Worm (Caenorhabditis elegans) whole organism, L4 larva: ENCODE measurements around the gene B0228.6.

Source experiments
- F37D6.2 ChIP-seq: sonication (generic microtip); optimal IDR thresholded peaks from 2 replicates; lab custom pipeline; 2016; ENCODE audit warnings: mild to moderate bottlenecking, missing genetic modification characterization, missing compliant biosample characterization
- F44E2.7 ChIP-seq: fragments of 200-800 bp; sonication (Bioruptor generic); IDR thresholded peaks from 2 replicates; pipeline ENCODE4 v2.1.2; 2022; ENCODE audit warnings: missing genetic modification characterization, missing compliant biosample characterization
- F49E8.2 ChIP-seq: sonication (generic microtip); optimal IDR thresholded peaks from 2 replicates; lab custom pipeline; 2016; ENCODE audit warnings: missing compliant biosample characterization, mild to moderate bottlenecking, missing genetic modification characterization, borderline replicate concordance
- R02D3.7 ChIP-seq: fragments of 150-350 bp; sonication (generic microtip); optimal IDR thresholded peaks from 3 replicates; lab custom pipeline; 2014; ENCODE audit warnings: missing biosample characterization, missing genetic modification characterization
- aha-1 ChIP-seq: fragments of 150-350 bp; peaks from one replicate; lab custom pipeline; 2014; ENCODE audit warnings: missing biosample characterization, missing genetic modification characterization
- ama-1 ChIP-seq: fragments of 150-350 bp; optimal IDR thresholded peaks from 2 replicates; lab custom pipeline; 2014; ENCODE audit warnings: inconsistent platforms, mixed read lengths
- attf-4 ChIP-seq: sonication (generic microtip); optimal IDR thresholded peaks from 3 replicates; lab custom pipeline; 2017; ENCODE audit warnings: missing biosample characterization, missing genetic modification characterization
- ceh-20 ChIP-seq: fragments of 200-800 bp; sonication (Bioruptor generic); IDR thresholded peaks from 2 replicates; pipeline ENCODE4 v1.3.6; 2022; ENCODE audit warnings: missing genetic modification reagents, missing genetic modification characterization, missing compliant biosample characterization
- ceh-28 ChIP-seq: fragments of 150-350 bp; optimal IDR thresholded peaks from 2 replicates; lab custom pipeline; 2014; ENCODE audit warnings: missing biosample characterization, missing genetic modification reagents, missing genetic modification characterization
- ces-1 ChIP-seq: fragments of 150-350 bp; sonication (generic microtip); optimal IDR thresholded peaks from 4 replicates; lab custom pipeline; 2014; ENCODE audit warnings: missing biosample characterization, missing genetic modification reagents, missing genetic modification characterization
- cey-2 ChIP-seq: sonication (generic microtip); optimal IDR thresholded peaks from 3 replicates; lab custom pipeline; 2017; ENCODE audit warnings: missing genetic modification characterization, mild to moderate bottlenecking, missing compliant biosample characterization, antibody characterized with exemption, borderline replicate concordance; ENCODE audit not compliant: insufficient read depth
- ctbp-1 ChIP-seq: fragments of 200-800 bp; sonication (Bioruptor generic); IDR thresholded peaks from 2 replicates; pipeline ENCODE4 v1.3.6; 2022; ENCODE audit warnings: missing genetic modification reagents, missing genetic modification characterization, missing compliant biosample characterization
- daf-19 ChIP-seq: fragments of 200-800 bp; sonication (Bioruptor generic); conservative IDR thresholded peaks from 2 replicates; pipeline ENCODE4 v1.3.6; 2022; ENCODE audit warnings: missing genetic modification characterization, missing compliant biosample characterization
- dmd-6 ChIP-seq: fragments of 200-800 bp; sonication (Bioruptor generic); IDR thresholded peaks from 2 replicates; pipeline ENCODE4 v1.3.6; 2022; ENCODE audit warnings: missing genetic modification reagents, missing genetic modification characterization, missing compliant biosample characterization
- egl-43 ChIP-seq: fragments of 200-800 bp; sonication (Bioruptor generic); IDR thresholded peaks from 2 replicates; pipeline ENCODE4 v1.3.6; 2022; ENCODE audit warnings: missing genetic modification reagents, missing genetic modification characterization, missing compliant biosample characterization
- fkh-10 ChIP-seq: fragments of 150-350 bp; optimal IDR thresholded peaks from 2 replicates; lab custom pipeline; 2014; ENCODE audit warnings: missing biosample characterization, missing genetic modification reagents, missing genetic modification characterization
- hif-1 ChIP-seq, 2 experiments: sonication (generic microtip); optimal IDR thresholded peaks; 2 replicates each; lab custom pipeline; 2016 to 2017; ENCODE audit warnings: missing compliant biosample characterization in 2 of 2, missing genetic modification characterization in 2 of 2, missing genetic modification reagents in 2 of 2, missing genotype in 2 of 2, mild to moderate bottlenecking in 1 of 2
- hlh-11 ChIP-seq: fragments of 200-800 bp; sonication (Bioruptor generic); optimal IDR thresholded peaks from 2 replicates; lab custom pipeline; 2018; ENCODE audit warnings: mild to moderate bottlenecking, missing genetic modification characterization, missing compliant biosample characterization
- hlh-30 ChIP-seq: sonication (generic microtip); optimal IDR thresholded peaks from 2 replicates; lab custom pipeline; 2017; ENCODE audit warnings: antibody characterized with exemption, mild to moderate bottlenecking, missing genetic modification characterization, missing compliant biosample characterization; ENCODE audit not compliant: insufficient read depth
- lsy-2 ChIP-seq, 2 experiments: fragments of 150-350 bp in 1 of 2; sonication (generic microtip) in 1 of 2; optimal IDR thresholded peaks; 2 replicates each; lab custom pipeline; 2014 to 2017; ENCODE audit warnings: missing biosample characterization in 2 of 2, missing genetic modification characterization in 2 of 2
- mdl-1 ChIP-seq, 2 experiments: fragments of 150-350 bp in 1 of 2; sonication (generic microtip) in 1 of 2; optimal IDR thresholded peaks; 2 replicates each; lab custom pipeline; 2014 to 2017; ENCODE audit warnings: missing biosample characterization in 2 of 2, missing genetic modification characterization in 2 of 2
- mxl-3 ChIP-seq: fragments of 200-800 bp; sonication (Bioruptor generic); optimal IDR thresholded peaks from 2 replicates; lab custom pipeline; 2018; ENCODE audit warnings: mild to moderate bottlenecking, missing genetic modification characterization, missing compliant biosample characterization
- nhr-111 ChIP-seq: fragments of 200-800 bp; sonication (Bioruptor generic); optimal IDR thresholded peaks from 2 replicates; lab custom pipeline; 2018; ENCODE audit warnings: mild to moderate bottlenecking, missing genetic modification characterization, missing compliant biosample characterization
- nhr-28 ChIP-seq: fragments of 150-350 bp; optimal IDR thresholded peaks from 2 replicates; lab custom pipeline; 2014; ENCODE audit warnings: missing biosample characterization, missing genetic modification characterization
- nhr-41 ChIP-seq: fragments of 200-800 bp; sonication (Bioruptor generic); IDR thresholded peaks from 2 replicates; pipeline ENCODE4 v1.3.6; 2022; ENCODE audit warnings: missing genetic modification reagents, missing genetic modification characterization, missing compliant biosample characterization
- nhr-42 ChIP-seq: fragments of 200-800 bp; sonication (Bioruptor generic); IDR thresholded peaks from 2 replicates; pipeline ENCODE4 v1.3.6; 2022; ENCODE audit warnings: missing genetic modification characterization, missing compliant biosample characterization
- nhr-77 ChIP-seq: fragments of 150-350 bp; optimal IDR thresholded peaks from 2 replicates; lab custom pipeline; 2014; ENCODE audit warnings: missing biosample characterization, missing genetic modification characterization
- pha-4 ChIP-seq, 2 experiments: fragments of 150-350 bp in 1 of 2; fragments of 200-800 bp in 1 of 2; sonication (Bioruptor generic) in 1 of 2; IDR thresholded peaks in 1 of 2; optimal IDR thresholded peaks in 1 of 2; 2 replicates each; pipeline versions ENCODE4 v1.3.6 to Lab custom; 2014 to 2022; ENCODE audit warnings: missing genetic modification characterization in 2 of 2, missing genetic modification reagents in 2 of 2, missing biosample characterization in 1 of 2, missing compliant biosample characterization in 1 of 2
- rbr-2 ChIP-seq: sonication (generic microtip); optimal IDR thresholded peaks from 2 replicates; lab custom pipeline; 2016; ENCODE audit warnings: missing genotype, missing genetic modification characterization, missing compliant biosample characterization
- saeg-2 ChIP-seq: fragments of 200-800 bp; sonication (Bioruptor generic); IDR thresholded peaks from 2 replicates; pipeline ENCODE4 v1.3.6; 2022; ENCODE audit warnings: missing genetic modification reagents, missing genetic modification characterization, missing compliant biosample characterization
- sdz-12 ChIP-seq: fragments of 200-800 bp; sonication (Bioruptor generic); optimal IDR thresholded peaks from 2 replicates; lab custom pipeline; 2018; ENCODE audit warnings: mild to moderate bottlenecking, missing genetic modification characterization, missing compliant biosample characterization
- set-16 ChIP-seq: fragments of 200-800 bp; sonication (Bioruptor generic); IDR thresholded peaks from 2 replicates; pipeline ENCODE4 v1.3.6; 2022; ENCODE audit warnings: missing genetic modification reagents, missing genetic modification characterization, missing compliant biosample characterization
- spr-3 ChIP-seq: fragments of 200-800 bp; sonication (Bioruptor generic); optimal IDR thresholded peaks from 2 replicates; lab custom pipeline; 2018; ENCODE audit warnings: mild to moderate bottlenecking, missing genetic modification characterization, missing compliant biosample characterization
- tag-97 ChIP-seq: fragments of 200-800 bp; sonication (Bioruptor generic); IDR thresholded peaks from 2 replicates; pipeline ENCODE4 v1.3.6; 2022; ENCODE audit warnings: missing genetic modification characterization, missing compliant biosample characterization
- unc-130 ChIP-seq: sonication (generic microtip); optimal IDR thresholded peaks from 2 replicates; lab custom pipeline; 2016; ENCODE audit warnings: missing genetic modification reagents, missing genetic modification characterization, missing compliant biosample characterization
- unc-62 ChIP-seq, 3 experiments: fragments of 150-350 bp in 1 of 3; sonication (generic microtip); optimal IDR thresholded peaks in 2 of 3; peaks in 1 of 3; 1 replicate in 1 of 3; 2 replicates in 2 of 3; lab custom pipeline; 2014 to 2017; ENCODE audit warnings: missing biosample characterization in 3 of 3, missing genetic modification characterization in 3 of 3, missing genetic modification reagents in 3 of 3, missing genotype in 1 of 3
- vab-7 ChIP-seq: fragments of 200-800 bp; sonication (Bioruptor generic); IDR thresholded peaks from 2 replicates; pipeline ENCODE4 v1.3.6; 2022; ENCODE audit warnings: missing genetic modification reagents, missing genetic modification characterization, missing compliant biosample characterization
- zag-1 ChIP-seq: fragments of 150-350 bp; optimal IDR thresholded peaks from 2 replicates; lab custom pipeline; 2014; ENCODE audit warnings: missing biosample characterization, missing genetic modification characterization
- zfp-2 ChIP-seq: sonication (generic microtip); optimal IDR thresholded peaks from 2 replicates; lab custom pipeline; 2016; ENCODE audit warnings: mild to moderate bottlenecking, missing genetic modification characterization, missing compliant biosample characterization
- ztf-11 ChIP-seq: fragments of 150-350 bp; optimal IDR thresholded peaks from 2 replicates; lab custom pipeline; 2014; ENCODE audit warnings: missing biosample characterization, missing genetic modification characterization

The B0228.6 gene

ce11 chrII:7719039-7719438 lies 35.9 kb downstream of the B0228.6 start:
- TF ChIP-seq nhr-28 (tag; lab: Kevin White, UChicago) (no peak), fkh-10 (GFP tag; lab: Kevin White, UChicago) (peak; percentile 62), unc-62 (GFP tag; optimal IDR thresholded peaks at IDR 0.05 in 1 of 2; lab: Kevin White, UChicago) (peak in 1 of 2 experiments; percentile 96), unc-62 (tag; optimal IDR thresholded peaks at IDR 0.05; lab: Kevin White, UChicago) (no peak)
- TF ChIP-seq, all 104 proteins: peak for 2

ce11 chrII:7718491-7718890 lies 36.5 kb downstream of the B0228.6 start, which contains the start of gene cpna-5:
cpna-5 (minus strand) TSS chrII:7718591.
- TF ChIP-seq zfp-2 (tag; lab: Kevin White, UChicago) (no peak), attf-4 (tag; lab: Kevin White, UChicago) (no peak), cey-2 (tag; lab: Kevin White, UChicago) (no peak), egl-43 (GFP tag; lab: Robert Waterston, UW) (no peak), nhr-111 (GFP tag; lab: Kevin White, UChicago) (no peak), ceh-28 (no peak), sdz-12 (GFP tag; lab: Kevin White, UChicago) (no peak), R02D3.7 (tag; lab: Kevin White, UChicago) (no peak), daf-19 (no peak), ama-1 (no peak), nhr-42 (GFP tag; lab: Robert Waterston, UW) (no peak), pha-4 (GFP tag; IDR thresholded peaks at IDR 0.05; lab: Robert Waterston, UW) (no peak), pha-4 (tag; optimal IDR thresholded peaks at IDR 0.05; lab: Kevin White, UChicago) (no peak), F44E2.7 (no peak), set-16 (GFP tag; lab: Robert Waterston, UW) (no peak), ztf-11 (tag; lab: Kevin White, UChicago) (no peak), F49E8.2 (tag; lab: Kevin White, UChicago) (no peak)

ce11 chrII:7716112-7716511 lies 38.9 kb downstream of the B0228.6 start:
- peak; percentile 82 for TF ChIP-seq fkh-10 (GFP tag; lab: Kevin White, UChicago)
- TF ChIP-seq ces-1 (GFP tag; lab: Kevin White, UChicago), result peak; percentile 42
- no peak for TF ChIP-seq nhr-41 (GFP tag; lab: Robert Waterston, UW)
- TF ChIP-seq tag-97 (GFP tag; lab: Robert Waterston, UW), result no peak
- TF ChIP-seq unc-62 (GFP tag; optimal IDR thresholded peaks at IDR 0.05 in 1 of 2; lab: Kevin White, UChicago), result peak in 1 of 2 experiments; percentile 87
- TF ChIP-seq unc-62 (tag; optimal IDR thresholded peaks at IDR 0.05; lab: Kevin White, UChicago), result no peak
- no peak for TF ChIP-seq hlh-11 (tag; lab: Kevin White, UChicago)
- peak; percentile 5 for TF ChIP-seq F37D6.2 (tag; lab: Kevin White, UChicago)
- TF ChIP-seq mxl-3 (GFP tag; lab: Kevin White, UChicago), result no peak
- 0 out of 2 replicates have a peak, but pooled peaks have one; percentile 48 for TF ChIP-seq ctbp-1
- TF ChIP-seq aha-1 (tag; lab: Kevin White, UChicago), result peak; percentile 86

ce11 chrII:7714614-7715186 lies 40.3 kb downstream of the B0228.6 start:
- no peak for TF ChIP-seq hif-1 (tag; optimal IDR thresholded peaks at IDR 0.05; lab: Kevin White, UChicago)
- TF ChIP-seq zfp-2 (tag; lab: Kevin White, UChicago), result no peak
- TF ChIP-seq tag-97 (GFP tag; lab: Robert Waterston, UW), result no peak
- TF ChIP-seq dmd-6, result peak; percentile 30; the same call in 1 of the 2 replicates
- no peak for TF ChIP-seq ama-1
- peak; percentile 21; the same call in 1 of the 2 replicates for TF ChIP-seq ctbp-1
- peak; percentile 53 for TF ChIP-seq hlh-30 (tag; lab: Kevin White, UChicago)
- peak in 1 of 2 experiments; percentile 27 for TF ChIP-seq mdl-1 (tag; optimal IDR thresholded peaks at IDR 0.05; lab: Kevin White, UChicago)
- no peak for TF ChIP-seq nhr-111 (GFP tag; lab: Kevin White, UChicago)
- TF ChIP-seq ztf-11 (tag; lab: Kevin White, UChicago), result no peak
- no peak for TF ChIP-seq zag-1 (tag; lab: Kevin White, UChicago)
- no peak for TF ChIP-seq saeg-2 (GFP tag; lab: Robert Waterston, UW)
- no peak for TF ChIP-seq vab-7 (GFP tag; lab: Robert Waterston, UW)
- peak in 1 of 2 experiments; percentile 27 for TF ChIP-seq lsy-2 (tag; optimal IDR thresholded peaks at IDR 0.05; lab: Kevin White, UChicago)
- TF ChIP-seq ces-1 (GFP tag; lab: Kevin White, UChicago), result peak; percentile 84
- no peak for TF ChIP-seq mxl-3 (GFP tag; lab: Kevin White, UChicago)
- peak in 1 of 2 experiments; percentile 77 for TF ChIP-seq unc-62 (GFP tag; optimal IDR thresholded peaks at IDR 0.05 in 1 of 2; lab: Kevin White, UChicago)
- no peak for TF ChIP-seq unc-62 (tag; optimal IDR thresholded peaks at IDR 0.05; lab: Kevin White, UChicago)
- no peak for TF ChIP-seq R02D3.7 (tag; lab: Kevin White, UChicago)
- TF ChIP-seq F49E8.2 (tag; lab: Kevin White, UChicago), result no peak
- TF ChIP-seq rbr-2 (tag; lab: Kevin White, UChicago), result peak; percentile 25
- no peak for TF ChIP-seq nhr-41 (GFP tag; lab: Robert Waterston, UW)
- no peak for TF ChIP-seq daf-19
- no peak for TF ChIP-seq unc-130 (GFP tag; lab: Kevin White, UChicago)
- TF ChIP-seq ceh-20 (GFP tag; lab: Robert Waterston, UW), result no peak
- peak; percentile 77 for TF ChIP-seq fkh-10 (GFP tag; lab: Kevin White, UChicago)
- no peak for TF ChIP-seq spr-3 (GFP tag; lab: Kevin White, UChicago)
- no peak for TF ChIP-seq nhr-77
